Worm (Caenorhabditis elegans): ENCODE data around the gene sfxn-5.

sfxn-5 gene

DNA sequence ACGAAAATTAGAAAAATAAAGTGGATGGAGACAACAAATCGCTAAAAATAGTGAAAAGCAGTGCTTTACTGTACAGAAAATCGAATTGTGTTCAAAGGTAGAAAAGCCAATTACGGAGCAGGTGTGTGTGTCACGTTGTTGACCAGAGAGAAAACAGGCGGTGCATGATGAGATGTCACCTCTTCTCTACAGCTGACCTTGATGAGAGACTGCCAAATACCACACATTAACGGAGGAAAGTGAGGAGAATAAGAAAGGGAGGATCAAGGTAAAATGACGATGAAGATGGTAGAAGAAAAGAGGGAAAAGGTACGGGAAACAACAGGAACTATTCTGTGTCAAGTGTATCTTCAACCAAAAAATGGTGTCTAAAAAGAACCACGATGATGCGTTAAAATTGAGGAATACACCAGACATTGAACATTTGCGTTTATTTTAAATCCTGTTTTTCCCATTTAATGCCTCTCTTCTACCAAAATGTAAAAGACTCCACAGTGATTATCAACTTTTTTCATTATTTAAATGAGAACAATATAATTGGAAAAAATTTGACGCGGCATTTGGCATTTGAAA, 5.6 kb downstream of the sfxn-5 start:
- TF ChIP-seq ceh-9 (tag; optimal IDR thresholded peaks at IDR 0.05) (no peak), hlh-30 (tag; optimal IDR thresholded peaks at IDR 0.05; ENCODE audit: insufficient read depth) (peak; percentile 40), nhr-11 (tag; optimal IDR thresholded peaks at IDR 0.05) (no peak), ceh-24 (tag; optimal IDR thresholded peaks at IDR 0.05) (no peak), Y22D7AL.16 (tag; optimal IDR thresholded peaks at IDR 0.05) (no peak), ceh-34 (tag; optimal IDR thresholded peaks at IDR 0.05) (no peak), nhr-232 (tag; optimal IDR thresholded peaks at IDR 0.05) (no peak), sdc-2 (tag; optimal IDR thresholded peaks at IDR 0.05) (no peak)

ce11 chrII:8093914-8094313, 10.9 kb downstream of the sfxn-5 start:
- no peak for TF ChIP-seq lim-6 (tag; optimal IDR thresholded peaks at IDR 0.05)
- TF ChIP-seq nhr-11 (tag; optimal IDR thresholded peaks at IDR 0.05): no peak
- TF ChIP-seq pat-9 (tag; optimal IDR thresholded peaks at IDR 0.05): no peak
- no peak for TF ChIP-seq pha-4 (tag; optimal IDR thresholded peaks at IDR 0.05)
- no peak for TF ChIP-seq nfya-1 (tag; optimal IDR thresholded peaks at IDR 0.05)
- TF ChIP-seq ama-1 (optimal IDR thresholded peaks at IDR 0.05): no peak
- TF ChIP-seq dve-1 (tag; optimal IDR thresholded peaks at IDR 0.05): no peak
- TF ChIP-seq ttx-3 (tag; optimal IDR thresholded peaks at IDR 0.05): no peak
- TF ChIP-seq ceh-24 (tag; optimal IDR thresholded peaks at IDR 0.05): no peak
- no peak for TF ChIP-seq mec-3 (tag; optimal IDR thresholded peaks at IDR 0.05; ENCODE audit: borderline replicate concordance)

ce11 chrII:8093283-8093682, 11.6 kb downstream of the sfxn-5 start:
- TF ChIP-seq Y22D7AL.16 (tag; optimal IDR thresholded peaks at IDR 0.05) (no peak), hlh-6 (tag; optimal IDR thresholded peaks at IDR 0.05) (no peak), hlh-15 (tag; optimal IDR thresholded peaks at IDR 0.05) (no peak), ceh-2 (tag; optimal IDR thresholded peaks at IDR 0.05) (no peak), fax-1 (tag; optimal IDR thresholded peaks at IDR 0.05) (no peak), ceh-45 (GFP tag; IDR thresholded peaks at IDR 0.05) (no peak)

- no peak for TF ChIP-seq tbx-2 (tag; optimal IDR thresholded peaks at IDR 0.05)
- no peak for TF ChIP-seq ceh-22 (tag; optimal IDR thresholded peaks at IDR 0.05)
- no peak for TF ChIP-seq syd-9 (tag; optimal IDR thresholded peaks at IDR 0.05)
- no peak for TF ChIP-seq dve-1 (tag; optimal IDR thresholded peaks at IDR 0.05)
- TF ChIP-seq nhr-232 (tag; optimal IDR thresholded peaks at IDR 0.05): no peak
- no peak for TF ChIP-seq nfya-1 (tag; optimal IDR thresholded peaks at IDR 0.05)
- TF ChIP-seq ceh-31 (tag; optimal IDR thresholded peaks at IDR 0.05): no peak
- no peak for TF ChIP-seq che-1 (tag; optimal IDR thresholded peaks at IDR 0.05)
These were observed 12.3 kb downstream of the sfxn-5 start, which contains the start of gene ltd-1 for ce11 chrII:8092537-8092936. Gene ltd-1, minus strand, starts transcription at chrII:8092754.

DNA sequence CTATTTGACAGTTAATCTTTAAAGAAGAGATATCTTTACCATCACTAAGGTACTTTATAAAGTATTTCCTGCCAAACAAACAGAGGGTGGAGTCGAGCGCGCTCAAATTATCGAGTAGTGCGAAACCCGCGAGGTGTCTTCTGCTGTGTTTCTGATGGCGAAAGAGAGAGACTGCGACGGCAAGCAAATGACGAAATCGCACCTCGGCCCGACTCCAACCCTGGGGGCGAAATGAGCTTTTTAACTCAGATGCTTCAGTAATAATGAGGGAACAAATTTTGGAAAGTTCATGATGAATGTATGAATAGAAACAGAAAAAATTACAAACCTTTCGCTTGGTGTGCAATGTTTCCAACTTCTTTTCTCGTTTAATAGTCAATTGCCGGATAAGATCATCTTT, 13.3 kb downstream of the sfxn-5 start:
- no peak for TF ChIP-seq T23F11.4 (GFP tag; optimal IDR thresholded peaks at IDR 0.05)
- TF ChIP-seq C08G9.2 (tag; optimal IDR thresholded peaks at IDR 0.05): no peak
- TF ChIP-seq ref-2 (tag; optimal IDR thresholded peaks at IDR 0.05): peak; percentile 4
- TF ChIP-seq ceh-19 (GFP tag; optimal IDR thresholded peaks at IDR 0.05): no peak
- no peak for TF ChIP-seq ets-4 (tag; optimal IDR thresholded peaks at IDR 0.05)
- peak; percentile 12 for TF ChIP-seq ama-1 (optimal IDR thresholded peaks at IDR 0.05)
- TF ChIP-seq sox-4 (tag; optimal IDR thresholded peaks at IDR 0.05): no peak
- peak; percentile 56 for TF ChIP-seq dve-1 (tag; optimal IDR thresholded peaks at IDR 0.05)

DNA sequence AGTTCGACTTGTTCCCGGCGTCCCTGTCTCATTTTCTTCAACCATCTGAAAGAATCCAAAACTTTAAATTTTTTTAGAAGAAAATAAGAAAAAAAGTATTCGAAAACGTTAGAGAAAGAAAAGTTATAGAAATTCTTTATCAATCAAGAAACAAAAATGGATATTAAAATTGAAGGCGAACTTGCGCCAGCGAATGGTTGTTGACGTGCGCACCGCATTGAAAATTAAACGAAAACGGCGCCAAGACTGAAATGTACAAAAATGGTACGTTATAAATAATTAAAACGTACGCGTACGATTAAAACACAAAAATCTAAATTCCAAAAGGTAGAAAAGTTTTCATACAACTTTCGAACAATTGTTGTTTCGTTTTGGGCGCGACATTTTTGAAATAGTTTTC, 18.0 kb downstream of the sfxn-5 start, which contains the start of gene K02C4.3:
K02C4.3 (minus strand) TSS at position 51 of the 400 bp plus-strand sequence.
- TF ChIP-seq elt-2 (tag; optimal IDR thresholded peaks at IDR 0.05): peak; percentile 0
- peak; percentile 25 for TF ChIP-seq ceh-31 (tag; optimal IDR thresholded peaks at IDR 0.05)
- TF ChIP-seq pax-1 (tag; optimal IDR thresholded peaks at IDR 0.05): no peak
- peak; percentile 23 for TF ChIP-seq nfya-1 (tag; optimal IDR thresholded peaks at IDR 0.05)
- TF ChIP-seq unc-42 (tag; optimal IDR thresholded peaks at IDR 0.05): peak; percentile 43

Data from whole organism, late embryonic.